Fruit fly (Drosophila melanogaster): ENCODE data around the gene CG13287.

Gene CG13287

DNA sequence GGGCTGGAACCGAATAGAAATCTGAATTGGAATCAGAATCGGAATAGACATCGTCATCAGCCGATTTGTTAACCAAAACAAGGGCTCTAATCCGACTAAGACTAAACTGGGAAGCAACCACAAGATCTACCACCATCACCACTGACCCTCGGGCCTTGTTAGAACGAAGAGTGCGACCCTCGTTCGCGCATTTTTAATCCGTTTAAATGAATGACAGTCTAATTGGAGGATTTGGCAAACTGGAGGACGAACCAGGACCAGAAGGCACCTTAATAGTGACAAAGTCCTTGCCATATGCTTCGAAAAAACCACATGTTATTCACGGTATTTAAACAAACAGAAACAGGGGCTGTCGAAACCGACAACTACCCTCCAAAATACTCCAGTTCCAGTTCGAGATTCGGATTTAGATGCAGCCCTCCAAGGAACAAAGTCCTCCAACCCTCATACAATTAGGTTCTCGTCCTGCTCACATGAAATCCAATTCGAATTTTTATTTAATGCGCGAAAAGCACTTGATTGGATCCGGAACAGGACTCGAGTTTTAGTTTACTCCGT lies 3.3 kb upstream of the CG13287 start:
- TF ChIP-seq CG11294 (GFP tag; IDR thresholded peaks at IDR 0.05) (no peak), CG16779 (tag; optimal IDR thresholded peaks at IDR 0.05) (no peak), Smox (GFP tag; optimal IDR thresholded peaks at IDR 0.05) (no peak), spab (GFP tag; optimal IDR thresholded peaks at IDR 0.05) (no peak), CG11902 (GFP tag; optimal IDR thresholded peaks at IDR 0.05) (no peak), Eip75B (GFP tag; optimal IDR thresholded peaks at IDR 0.05) (no peak), CG4318 (GFP tag; optimal IDR thresholded peaks at IDR 0.05) (no peak), CG31627 (GFP tag; optimal IDR thresholded peaks at IDR 0.05) (no peak), CG9139 (GFP tag; optimal IDR thresholded peaks at IDR 0.05) (no peak), CG34406 (GFP tag; optimal IDR thresholded peaks at IDR 0.05) (no peak)

- TF ChIP-seq net (GFP tag; optimal IDR thresholded peaks at IDR 0.05) (no peak), OdsH (GFP tag; optimal IDR thresholded peaks at IDR 0.05) (peak; percentile 20), Gug (GFP tag; IDR thresholded peaks at IDR 0.05) (no peak), svp (GFP tag) (no peak), CG11762 (GFP tag; optimal IDR thresholded peaks at IDR 0.05; ENCODE audit: insufficient read depth) (no peak), Sox14 (GFP tag; optimal IDR thresholded peaks at IDR 0.05) (peak; percentile 27), fd59A (GFP tag; optimal IDR thresholded peaks at IDR 0.05) (peak; percentile 18), CG3032 (tag; optimal IDR thresholded peaks at IDR 0.05) (no peak), CG34406 (GFP tag; optimal IDR thresholded peaks at IDR 0.05) (peak; percentile 18), esn (GFP tag; optimal IDR thresholded peaks at IDR 0.05) (no peak), CG8119 (GFP tag; IDR thresholded peaks at IDR 0.05) (0 out of 3 replicates have a peak, but pooled peaks have one; percentile 13), spab (GFP tag; optimal IDR thresholded peaks at IDR 0.05) (no peak), Hr39 (GFP tag; optimal IDR thresholded peaks at IDR 0.05) (peak; percentile 22), achi (GFP tag; optimal IDR thresholded peaks at IDR 0.05) (peak; percentile 30), salr (GFP tag; optimal IDR thresholded peaks at IDR 0.05) (no peak), CG31627 (GFP tag; optimal IDR thresholded peaks at IDR 0.05) (peak; percentile 43), acj6 (GFP tag; optimal IDR thresholded peaks at IDR 0.05) (peak; percentile 31), Eip75B (GFP tag; optimal IDR thresholded peaks at IDR 0.05) (no peak), CG6792 (GFP tag; optimal IDR thresholded peaks at IDR 0.05) (peak; percentile 28), CG32006 (GFP tag; optimal IDR thresholded peaks at IDR 0.05) (no peak), eg (GFP tag; IDR thresholded peaks at IDR 0.05) (no peak), CG6276 (GFP tag; optimal IDR thresholded peaks at IDR 0.05) (no peak), Eip93F (GFP tag; optimal IDR thresholded peaks at IDR 0.05) (no peak), pdm3 (GFP tag; optimal IDR thresholded peaks at IDR 0.05) (peak; percentile 31), CG10631 (GFP tag; optimal IDR thresholded peaks at IDR 0.05) (no peak), CG8632 (GFP tag; optimal IDR thresholded peaks at IDR 0.05) (no peak), Sox102F (GFP tag; optimal IDR thresholded peaks at IDR 0.05) (peak; percentile 26), CG6808 (GFP tag; optimal IDR thresholded peaks at IDR 0.05) (no peak), ss (GFP tag; optimal IDR thresholded peaks at IDR 0.05) (no peak), Lpt (GFP tag; optimal IDR thresholded peaks at IDR 0.05) (no peak), CG9139 (GFP tag; optimal IDR thresholded peaks at IDR 0.05) (no peak), vri (GFP tag; optimal IDR thresholded peaks at IDR 0.05) (no peak), Hr38 (GFP tag; optimal IDR thresholded peaks at IDR 0.05) (no peak), fkh (GFP tag; optimal IDR thresholded peaks at IDR 0.05) (no peak), dac (GFP tag; optimal IDR thresholded peaks at IDR 0.05) (no peak), CG3919 (GFP tag; optimal IDR thresholded peaks at IDR 0.05) (no peak), CG10669 (GFP tag; optimal IDR thresholded peaks at IDR 0.05) (no peak), Ets21C (GFP tag; optimal IDR thresholded peaks at IDR 0.05) (peak; percentile 4), topi (GFP tag; optimal IDR thresholded peaks at IDR 0.05) (no peak), CG16779 (tag; optimal IDR thresholded peaks at IDR 0.05) (no peak), Met (GFP tag; optimal IDR thresholded peaks at IDR 0.05) (peak; percentile 63), Eip78C (GFP tag) (no peak), Hr4 (GFP tag; optimal IDR thresholded peaks at IDR 0.05) (no peak), CG11902 (GFP tag; optimal IDR thresholded peaks at IDR 0.05) (no peak), Smox (GFP tag; optimal IDR thresholded peaks at IDR 0.05) (peak; percentile 49)
Observed at dm6 chr3L:5881310-5882208, 545 bp upstream of the CG13287 start.
